Worm (Caenorhabditis elegans) whole organism, L3 larva: Measurements from ENCODE around the gene icln-1.

Experiments used
- aly-2 ChIP-seq: fragments of 150-350 bp; optimal IDR thresholded peaks from 2 replicates; lab custom pipeline; 2014; ENCODE audit warnings: missing biosample characterization, missing genetic modification characterization
- eor-1 ChIP-seq, 2 experiments: fragments of 150-350 bp; optimal IDR thresholded peaks; 2 replicates each; lab custom pipeline; 2014 to 2018; ENCODE audit warnings: missing biosample characterization in 2 of 2, missing genetic modification characterization in 2 of 2
- fos-1 ChIP-seq: fragments of 150-350 bp; optimal IDR thresholded peaks from 2 replicates; lab custom pipeline; 2014; ENCODE audit warnings: missing biosample characterization, missing genetic modification characterization
- unc-39 ChIP-seq: sonication (generic microtip); optimal IDR thresholded peaks from 4 replicates; lab custom pipeline; 2017; ENCODE audit warnings: missing biosample characterization, missing genetic modification characterization

DNA sequence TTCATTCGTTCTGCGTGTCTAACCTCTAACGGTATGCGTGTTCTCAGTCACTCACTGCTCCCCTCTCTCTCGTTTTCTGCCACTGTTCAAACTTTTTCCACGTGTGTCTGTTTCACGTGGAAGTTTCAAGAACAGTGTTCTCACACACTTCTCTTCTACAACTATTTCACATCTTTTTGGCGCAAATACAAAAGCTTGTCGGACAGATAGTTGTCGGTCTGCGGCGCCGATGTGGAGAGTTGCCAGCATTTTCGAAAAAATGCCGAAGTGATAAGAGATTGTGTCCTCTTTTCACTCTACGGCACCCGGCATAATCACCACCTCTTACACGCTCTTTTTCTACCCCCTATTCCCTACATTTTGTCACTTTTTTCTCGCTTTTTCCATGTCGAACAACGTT is 22.9 kb upstream of the icln-1 start:
- no peak for TF ChIP-seq fos-1 (tag; lab: Kevin White, UChicago)
- no peak for TF ChIP-seq eor-1 (tag; optimal IDR thresholded peaks at IDR 0.05; lab: Kevin White, UChicago)
- no peak for TF ChIP-seq aly-2 (tag; lab: Kevin White, UChicago)
- TF ChIP-seq unc-39 (tag; lab: Kevin White, UChicago): no peak
